Fruit fly (Drosophila melanogaster) S2 (cell line): ENCODE results near the gene Ada2a.

Source experiments
- CG8478 ChIP-seq: fragments of >200 bp; optimal IDR thresholded peaks from 2 replicates; lab custom pipeline; 2018
- CTCF ChIP-seq, 2 experiments: fragments of >200 bp; optimal IDR thresholded peaks; 2 replicates each; lab custom pipeline; 2018

- TF ChIP-seq CG8478 (lab: Kevin White, UChicago) (no peak), CTCF (optimal IDR thresholded peaks at IDR 0.05; lab: Kevin White, UChicago) (no peak)
Observed at dm6 chr3R:18269744-18270348, 14.6 kb upstream of the Ada2a start.
